Fruit fly (Drosophila melanogaster): ENCODE data around the gene CG5895.
A peak's percentile ranks its signal among the peaks of the same experiment; 100 is the strongest.

Gene CG5895

dm6 chr3L:16045083-16045830 is 10.0 kb downstream of the CG5895 start (continued):
- TF ChIP-seq Dbx (GFP tag; IDR thresholded peaks at IDR 0.05) (peak; percentile 53; the same call in 1 of the 3 replicates), gro (GFP tag; optimal IDR thresholded peaks at IDR 0.05) (no peak), CG10147 (GFP tag; optimal IDR thresholded peaks at IDR 0.05) (peak; percentile 27), CoRest (tag; optimal IDR thresholded peaks at IDR 0.05) (peak; percentile 44), dpn (GFP tag; optimal IDR thresholded peaks at IDR 0.05) (peak in 1 of 2 experiments; percentile 34), CG31388 (GFP tag; optimal IDR thresholded peaks at IDR 0.05) (peak; percentile 1), sens (GFP tag) (peak; percentile 93), CG9876 (GFP tag; optimal IDR thresholded peaks at IDR 0.05) (no peak), CG9932 (GFP tag; IDR thresholded peaks at IDR 0.05) (peak; percentile 26; the same call in 1 of the 2 replicates), Mrtf (GFP tag; IDR thresholded peaks at IDR 0.05) (0 out of 3 replicates have a peak, but pooled peaks have one; percentile 22), da (GFP tag; optimal IDR thresholded peaks at IDR 0.05) (no peak), Ssrp (tag; optimal IDR thresholded peaks at IDR 0.05) (peak; percentile 12), CG3847 (GFP tag; IDR thresholded peaks at IDR 0.05) (0 out of 2 replicates have a peak, but pooled peaks have one; percentile 30), Sox102F (GFP tag; optimal IDR thresholded peaks at IDR 0.05) (peak; percentile 64), shn (GFP tag; optimal IDR thresholded peaks at IDR 0.05) (no peak), scrt (GFP tag; optimal IDR thresholded peaks at IDR 0.05) (no peak), CG32767 (GFP tag; IDR thresholded peaks at IDR 0.05) (peak; percentile 65), CG6854 (GFP tag; optimal IDR thresholded peaks at IDR 0.05) (no peak), pros (GFP tag; optimal IDR thresholded peaks at IDR 0.05) (peak; percentile 90), CG12104 (GFP tag; optimal IDR thresholded peaks at IDR 0.05) (no peak), croc (GFP tag; conservative IDR thresholded peaks at IDR 0.05) (no peak; the same call in 2 of the 3 replicates), gcm2 (GFP tag; optimal IDR thresholded peaks at IDR 0.05) (no peak), Taf1 (GFP tag; IDR thresholded peaks at IDR 0.05) (peak; percentile 22; the same call in 1 of the 2 replicates), CG15479 (GFP tag; optimal IDR thresholded peaks at IDR 0.05) (no peak), Xbp1 (GFP tag; optimal IDR thresholded peaks at IDR 0.05) (peak; percentile 11), tin (GFP tag; optimal IDR thresholded peaks at IDR 0.05) (peak; percentile 9), Fer1 (GFP tag; optimal IDR thresholded peaks at IDR 0.05) (no peak), ssp (GFP tag; IDR thresholded peaks at IDR 0.05) (no peak), Hey (tag; optimal IDR thresholded peaks at IDR 0.05) (no peak), Elba2 (GFP tag; optimal IDR thresholded peaks at IDR 0.05) (no peak), CG7839 (tag; optimal IDR thresholded peaks at IDR 0.05) (peak; percentile 61), zen2 (GFP tag; IDR thresholded peaks at IDR 0.05; ENCODE audit: partially characterized antibody) (no peak), CG1024 (GFP tag; IDR thresholded peaks at IDR 0.05) (0 out of 2 replicates have a peak, but pooled peaks have one; percentile 25), CG18011 (GFP tag; optimal IDR thresholded peaks at IDR 0.05) (no peak), CG16863 (GFP tag; optimal IDR thresholded peaks at IDR 0.05) (no peak), CG6175 (GFP tag; IDR thresholded peaks at IDR 0.05) (0 out of 3 replicates have a peak, but pooled peaks have one; percentile 47), CG7745 (tag; optimal IDR thresholded peaks at IDR 0.05) (no peak), CG8089 (GFP tag; optimal IDR thresholded peaks at IDR 0.05) (no peak), CG12942 (GFP tag; optimal IDR thresholded peaks at IDR 0.05) (no peak), CG1792 (GFP tag; optimal IDR thresholded peaks at IDR 0.05) (no peak), CG10979 (tag; optimal IDR thresholded peaks at IDR 0.05) (peak; percentile 7), Ptx1 (GFP tag; IDR thresholded peaks at IDR 0.05) (peak; percentile 14), GATAe (GFP tag; conservative IDR thresholded peaks at IDR 0.05) (no peak), CG17829 (tag; optimal IDR thresholded peaks at IDR 0.05) (peak; percentile 40), hb (GFP tag; IDR thresholded peaks at IDR 0.05; ENCODE audit: partially characterized antibody) (no peak), pum (GFP tag; optimal IDR thresholded peaks at IDR 0.05) (no peak), Dp (GFP tag; optimal IDR thresholded peaks at IDR 0.05) (no peak), inv (GFP tag; IDR thresholded peaks at IDR 0.05; ENCODE audit: partially characterized antibody) (no peak), CG7372 (GFP tag; IDR thresholded peaks at IDR 0.05) (peak; percentile 22; the same call in 1 of the 2 replicates)
